Fruit fly (Drosophila melanogaster): ENCODE measurements around the gene Pgam5.

dm6 chrX:1823883-1824609, 49.3 kb downstream of the Pgam5 start:
- no peak for TF ChIP-seq Clk (GFP tag; optimal IDR thresholded peaks at IDR 0.05)
- no peak for TF ChIP-seq CG1620 (GFP tag; optimal IDR thresholded peaks at IDR 0.05)
- TF ChIP-seq Mnt (GFP tag; optimal IDR thresholded peaks at IDR 0.05), result no peak
- no peak for TF ChIP-seq Crg-1 (GFP tag; optimal IDR thresholded peaks at IDR 0.05)
- TF ChIP-seq Hr96 (GFP tag; optimal IDR thresholded peaks at IDR 0.05), result no peak
- TF ChIP-seq cnc (optimal IDR thresholded peaks at IDR 0.05), result no peak
- no peak for TF ChIP-seq CG12768 (GFP tag; optimal IDR thresholded peaks at IDR 0.05)
- no peak for TF ChIP-seq toe (GFP tag; optimal IDR thresholded peaks at IDR 0.05)

Data from whole organism, adult.